Worm (Caenorhabditis elegans) whole organism, late embryonic: ENCODE measurements around the gene K02A6.1.

Experiments used
- F13H6.1 ChIP-seq: sonication (generic microtip); optimal IDR thresholded peaks from 2 replicates; lab custom pipeline; 2016; ENCODE audit warnings: missing genetic modification characterization, missing compliant biosample characterization
- K02D7.2 ChIP-seq: sonication (generic microtip); optimal IDR thresholded peaks from 2 replicates; lab custom pipeline; 2017; ENCODE audit warnings: mild to moderate bottlenecking, missing genetic modification characterization, missing compliant biosample characterization
- K09A11.1 ChIP-seq: sonication (generic microtip); optimal IDR thresholded peaks from 2 replicates; lab custom pipeline; 2017; ENCODE audit warnings: antibody characterized with exemption, mild to moderate bottlenecking, missing genetic modification characterization, missing compliant biosample characterization; ENCODE audit not compliant: insufficient read depth
- Y22D7AL.16 ChIP-seq: sonication (generic microtip); optimal IDR thresholded peaks from 2 replicates; lab custom pipeline; 2016; ENCODE audit warnings: missing genetic modification characterization, missing compliant biosample characterization
- ama-1 ChIP-seq: fragments of 150-350 bp; optimal IDR thresholded peaks from 2 replicates; lab custom pipeline; 2014
- ceh-14 ChIP-seq: sonication (generic microtip); optimal IDR thresholded peaks from 2 replicates; lab custom pipeline; 2016; ENCODE audit warnings: missing genotype, missing genetic modification characterization, missing compliant biosample characterization
- ceh-18 ChIP-seq: sonication (generic microtip); optimal IDR thresholded peaks from 2 replicates; lab custom pipeline; 2016; ENCODE audit warnings: missing genetic modification characterization, missing compliant biosample characterization
- ceh-22 ChIP-seq: sonication (generic microtip); optimal IDR thresholded peaks from 2 replicates; lab custom pipeline; 2017; ENCODE audit warnings: missing biosample characterization, missing genetic modification characterization
- ceh-24 ChIP-seq: sonication (generic microtip); optimal IDR thresholded peaks from 2 replicates; lab custom pipeline; 2016; ENCODE audit warnings: mild to moderate bottlenecking, missing genetic modification characterization, missing compliant biosample characterization
- ceh-30 ChIP-seq: fragments of 150-350 bp; optimal IDR thresholded peaks from 2 replicates; lab custom pipeline; 2014; ENCODE audit warnings: missing biosample characterization, missing genetic modification characterization
- ceh-31 ChIP-seq: sonication (generic microtip); optimal IDR thresholded peaks from 2 replicates; lab custom pipeline; 2016; ENCODE audit warnings: missing genetic modification characterization, missing compliant biosample characterization
- ceh-34 ChIP-seq: sonication (generic microtip); optimal IDR thresholded peaks from 2 replicates; lab custom pipeline; 2016; ENCODE audit warnings: mild to moderate bottlenecking, missing genetic modification characterization, missing compliant biosample characterization
- ceh-48 ChIP-seq: sonication (generic microtip); optimal IDR thresholded peaks from 2 replicates; lab custom pipeline; 2016; ENCODE audit warnings: missing genetic modification characterization, inconsistent platforms, missing compliant biosample characterization
- ceh-6 ChIP-seq: fragments of 200-800 bp; sonication (Bioruptor generic); optimal IDR thresholded peaks from 2 replicates; lab custom pipeline; 2018; ENCODE audit warnings: mild to moderate bottlenecking, missing genetic modification characterization, missing compliant biosample characterization
- che-1 ChIP-seq: sonication (generic microtip); optimal IDR thresholded peaks from 2 replicates; lab custom pipeline; 2016; ENCODE audit warnings: mild to moderate bottlenecking, missing genetic modification characterization, missing compliant biosample characterization
- elt-2 ChIP-seq: sonication (generic microtip); optimal IDR thresholded peaks from 2 replicates; lab custom pipeline; 2016; ENCODE audit warnings: missing genetic modification reagents, missing genetic modification characterization, missing compliant biosample characterization
- ets-4 ChIP-seq: sonication (generic microtip); optimal IDR thresholded peaks from 2 replicates; lab custom pipeline; 2016; ENCODE audit warnings: missing genetic modification characterization, missing compliant biosample characterization
- fax-1 ChIP-seq: sonication (generic microtip); optimal IDR thresholded peaks from 2 replicates; lab custom pipeline; 2016; ENCODE audit warnings: missing genotype, missing genetic modification characterization, missing compliant biosample characterization
- hlh-13 ChIP-seq: fragments of 200-800 bp; sonication (Bioruptor generic); optimal IDR thresholded peaks from 2 replicates; lab custom pipeline; 2018; ENCODE audit warnings: mild to moderate bottlenecking, missing genetic modification characterization, missing compliant biosample characterization
- hlh-15 ChIP-seq: sonication (generic microtip); optimal IDR thresholded peaks from 2 replicates; lab custom pipeline; 2016; ENCODE audit warnings: missing genetic modification characterization, missing compliant biosample characterization
- hlh-30 ChIP-seq: sonication (generic microtip); optimal IDR thresholded peaks from 2 replicates; lab custom pipeline; 2017; ENCODE audit warnings: antibody characterized with exemption, missing genetic modification characterization, missing compliant biosample characterization; ENCODE audit not compliant: insufficient read depth
- hlh-6 ChIP-seq: sonication (generic microtip); optimal IDR thresholded peaks from 2 replicates; lab custom pipeline; 2016; ENCODE audit warnings: missing genotype, missing genetic modification characterization, missing compliant biosample characterization
- mec-3 ChIP-seq: sonication (generic microtip); optimal IDR thresholded peaks from 2 replicates; lab custom pipeline; 2016; ENCODE audit warnings: borderline replicate concordance, missing genetic modification characterization, missing compliant biosample characterization
- nfya-1 ChIP-seq: sonication (generic microtip); optimal IDR thresholded peaks from 2 replicates; lab custom pipeline; 2017; ENCODE audit warnings: missing genetic modification characterization, mild to moderate bottlenecking, missing compliant biosample characterization, antibody characterized with exemption, moderate library complexity
- npax-4 ChIP-seq: sonication (generic microtip); optimal IDR thresholded peaks from 2 replicates; lab custom pipeline; 2016; ENCODE audit warnings: missing genetic modification characterization, missing compliant biosample characterization
- pag-3 ChIP-seq: sonication (generic microtip); optimal IDR thresholded peaks from 2 replicates; lab custom pipeline; 2016; ENCODE audit warnings: missing compliant biosample characterization, missing genetic modification characterization, borderline replicate concordance
- pax-1 ChIP-seq: fragments of 150-350 bp; optimal IDR thresholded peaks from 2 replicates; lab custom pipeline; 2014; ENCODE audit warnings: missing biosample characterization, missing genetic modification characterization
- pha-2 ChIP-seq: sonication (generic microtip); optimal IDR thresholded peaks from 2 replicates; lab custom pipeline; 2017; ENCODE audit warnings: mild to moderate bottlenecking, missing genetic modification characterization, missing compliant biosample characterization
- ref-2 ChIP-seq: sonication (generic microtip); optimal IDR thresholded peaks from 2 replicates; lab custom pipeline; 2016; ENCODE audit warnings: missing genetic modification characterization, missing compliant biosample characterization
- rnt-1 ChIP-seq: sonication (generic microtip); optimal IDR thresholded peaks from 2 replicates; lab custom pipeline; 2016; ENCODE audit warnings: missing genetic modification characterization, missing compliant biosample characterization
- tbx-2 ChIP-seq: sonication (generic microtip); optimal IDR thresholded peaks from 2 replicates; lab custom pipeline; 2016; ENCODE audit warnings: missing genetic modification characterization, missing compliant biosample characterization
- ttx-3 ChIP-seq: sonication (generic microtip); optimal IDR thresholded peaks from 2 replicates; lab custom pipeline; 2016; ENCODE audit warnings: missing genetic modification reagents, missing genetic modification characterization, missing compliant biosample characterization
- unc-3 ChIP-seq, 2 experiments: fragments of 200-800 bp in 1 of 2; sonication (Bioruptor generic) in 1 of 2; sonication (generic microtip) in 1 of 2; conservative IDR thresholded peaks in 1 of 2; optimal IDR thresholded peaks in 1 of 2; 2 replicates each; pipeline versions ENCODE4 v1.3.6 to Lab custom; 2016 to 2022; ENCODE audit warnings: missing compliant biosample characterization in 2 of 2, missing genetic modification characterization in 2 of 2, missing genetic modification reagents in 1 of 2
- unc-42 ChIP-seq: sonication (generic microtip); optimal IDR thresholded peaks from 2 replicates; lab custom pipeline; 2016; ENCODE audit warnings: missing genotype, missing genetic modification characterization, missing compliant biosample characterization
- unc-55 ChIP-seq: sonication (generic microtip); optimal IDR thresholded peaks from 2 replicates; lab custom pipeline; 2017; ENCODE audit warnings: missing biosample characterization, missing genetic modification reagents, missing genetic modification characterization
- ztf-16 ChIP-seq: sonication (generic microtip); optimal IDR thresholded peaks from 2 replicates; lab custom pipeline; 2017; ENCODE audit warnings: missing genetic modification characterization, missing compliant biosample characterization

K02A6.1 gene

ce11 chrX:8246126-8246525 is 26.6 kb downstream of the K02A6.1 start, which contains the start of gene kqt-2:
TSS of gene kqt-2 (minus strand) at chrX:8246369.
- TF ChIP-seq Y22D7AL.16 (tag; lab: Kevin White, UChicago) (no peak), elt-2 (tag; lab: Kevin White, UChicago) (peak; percentile 46)

- TF ChIP-seq hlh-15 (tag; lab: Kevin White, UChicago), result no peak
- TF ChIP-seq ceh-34 (tag; lab: Kevin White, UChicago), result no peak
- TF ChIP-seq ceh-22 (tag; lab: Kevin White, UChicago), result no peak
- no peak for TF ChIP-seq unc-42 (tag; lab: Kevin White, UChicago)
- TF ChIP-seq pax-1 (tag; lab: Kevin White, UChicago), result no peak
- TF ChIP-seq ceh-6, result no peak
These were observed 27.6 kb downstream of the K02A6.1 start for ce11 chrX:8247088-8247487.

DNA sequence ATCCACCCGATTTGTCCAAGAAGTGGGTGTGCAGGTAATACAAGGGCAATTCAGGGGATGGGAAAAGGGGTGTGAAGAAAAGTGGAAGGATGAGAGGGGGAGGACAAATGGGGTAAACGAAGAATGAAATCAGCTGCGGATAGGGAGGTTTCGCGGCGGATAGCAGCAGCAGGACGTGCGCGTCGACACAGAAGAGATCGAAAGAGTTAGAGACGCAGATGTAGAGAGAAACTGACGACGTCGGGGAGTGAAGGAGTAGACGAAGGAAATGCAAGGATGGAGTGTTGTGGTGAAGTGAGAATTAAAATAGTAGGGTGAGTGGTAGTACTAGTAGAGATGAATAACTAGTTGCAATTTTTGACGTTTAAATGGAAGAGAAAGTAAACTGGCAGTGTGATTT is 32.8 kb downstream of the K02A6.1 start, which contains the start of gene M60.6:
TSS of gene M60.6 (minus strand) at position 166 of the 400 bp plus-strand sequence.
- TF ChIP-seq ceh-31 (tag; lab: Kevin White, UChicago) (peak; percentile 77), che-1 (no peak), ceh-14 (tag; lab: Kevin White, UChicago) (peak; percentile 16), rnt-1 (tag; lab: Kevin White, UChicago) (no peak), ztf-16 (tag; lab: Kevin White, UChicago) (no peak), K09A11.1 (tag; lab: Kevin White, UChicago) (no peak), ceh-48 (tag; lab: Kevin White, UChicago) (no peak), hlh-13 (GFP tag; lab: Kevin White, UChicago) (no peak), F13H6.1 (peak; percentile 25), hlh-6 (no peak), ceh-18 (tag; lab: Kevin White, UChicago) (peak; percentile 9), nfya-1 (tag; lab: Kevin White, UChicago) (peak; percentile 34), unc-3 (GFP tag; conservative IDR thresholded peaks at IDR 0.05; lab: Robert Waterston, UW) (no peak), unc-3 (tag; optimal IDR thresholded peaks at IDR 0.05; lab: Kevin White, UChicago) (no peak), unc-42 (tag; lab: Kevin White, UChicago) (peak; percentile 89), ref-2 (tag; lab: Kevin White, UChicago) (peak; percentile 65), mec-3 (no peak), fax-1 (tag; lab: Kevin White, UChicago) (peak; percentile 3), unc-55 (GFP tag; lab: Kevin White, UChicago) (peak; percentile 30)

DNA sequence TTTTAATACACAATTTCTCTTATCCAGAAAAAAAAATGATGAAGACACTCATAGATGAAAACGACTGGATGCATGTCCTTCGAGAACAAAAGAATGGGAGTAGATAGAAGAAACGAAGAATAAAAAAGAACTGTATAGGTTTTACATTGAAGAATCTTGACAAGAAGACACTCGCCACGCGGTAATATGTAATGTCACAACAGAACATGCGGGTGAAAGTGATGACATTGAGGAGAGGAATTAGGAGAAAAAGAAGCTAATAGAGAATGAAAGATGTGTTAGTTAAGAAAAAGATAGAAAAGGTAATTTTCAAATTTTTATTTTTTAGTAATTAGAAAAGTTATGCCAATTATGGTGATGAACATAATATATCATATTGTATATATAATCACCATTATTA is 35.9 kb downstream of the K02A6.1 start:
- no peak for TF ChIP-seq ceh-24
- TF ChIP-seq npax-4 (tag; lab: Kevin White, UChicago), result no peak
- TF ChIP-seq K02D7.2 (tag; lab: Kevin White, UChicago), result no peak
- no peak for TF ChIP-seq tbx-2
- no peak for TF ChIP-seq ceh-22 (tag; lab: Kevin White, UChicago)
- no peak for TF ChIP-seq F13H6.1
- TF ChIP-seq pag-3 (tag; lab: Kevin White, UChicago), result no peak
- TF ChIP-seq ets-4 (tag; lab: Kevin White, UChicago), result no peak
- no peak for TF ChIP-seq unc-42 (tag; lab: Kevin White, UChicago)
- no peak for TF ChIP-seq Y22D7AL.16 (tag; lab: Kevin White, UChicago)
- TF ChIP-seq hlh-30, result no peak
- no peak for TF ChIP-seq ttx-3 (tag; lab: Kevin White, UChicago)
- no peak for TF ChIP-seq ceh-30 (tag; lab: Kevin White, UChicago)
- TF ChIP-seq ama-1, result no peak
- TF ChIP-seq ceh-48 (tag; lab: Kevin White, UChicago), result no peak
- TF ChIP-seq pax-1 (tag; lab: Kevin White, UChicago), result no peak
- TF ChIP-seq pha-2, result no peak
- TF ChIP-seq, all 69 proteins: peak for 0
